Fruit fly (Drosophila melanogaster) whole organism, embryonic: Measurements from ENCODE around the gene Pi3K21B.
A peak's percentile ranks its signal among the peaks of the same experiment; 100 is the strongest.

Source experiments
- ATbp ChIP-seq: fragments of 200-800 bp; sonication (Bioruptor generic); optimal IDR thresholded peaks from 2 replicates; lab custom pipeline; 2017; ENCODE audit warnings: missing biosample characterization, mild to moderate bottlenecking, missing genetic modification characterization, missing genetic modification reagents
- CG11093 ChIP-seq: fragments of 200-800 bp; sonication (Bioruptor generic); IDR thresholded peaks from 3 replicates; pipeline ENCODE4 v1.3.6; 2022; ENCODE audit warnings: missing biosample characterization, missing genetic modification characterization
- CG12071 ChIP-seq: fragments of 200-800 bp; sonication (Bioruptor generic); optimal IDR thresholded peaks from 3 replicates; lab custom pipeline; 2018; ENCODE audit warnings: missing biosample characterization, mild to moderate bottlenecking, missing genetic modification characterization
- CG12659 ChIP-seq: fragments of 200-800 bp; sonication (Bioruptor generic); optimal IDR thresholded peaks from 3 replicates; lab custom pipeline; 2017; ENCODE audit warnings: mild to moderate bottlenecking, missing biosample characterization, missing genetic modification reagents, missing genetic modification characterization
- CG13287 ChIP-seq: fragments of 200-800 bp; sonication (Bioruptor generic); IDR thresholded peaks from 2 replicates; pipeline ENCODE4 v1.3.6; 2022; ENCODE audit warnings: missing biosample characterization, missing genetic modification characterization; ENCODE audit not compliant: partially characterized antibody
- CG15479 ChIP-seq: fragments of 200-800 bp; sonication (Bioruptor generic); optimal IDR thresholded peaks from 3 replicates; lab custom pipeline; 2019; ENCODE audit warnings: missing biosample characterization, mild to moderate bottlenecking, missing genetic modification characterization, moderate library complexity
- CG1603 ChIP-seq: fragments of 200-800 bp; sonication (Bioruptor generic); optimal IDR thresholded peaks from 2 replicates; lab custom pipeline; 2019; ENCODE audit warnings: missing biosample characterization, mild to moderate bottlenecking, missing genetic modification characterization, moderate library complexity
- CG1647 ChIP-seq: fragments of 200-800 bp; sonication (Bioruptor generic); optimal IDR thresholded peaks from 3 replicates; lab custom pipeline; 2016; ENCODE audit warnings: missing biosample characterization, missing genetic modification characterization
- CG2712 ChIP-seq: fragments of 200-800 bp; optimal IDR thresholded peaks from 3 replicates; lab custom pipeline; 2019; ENCODE audit warnings: missing biosample characterization, mild to moderate bottlenecking, missing genetic modification characterization, moderate library complexity
- CG2889 ChIP-seq: fragments of 200-800 bp; sonication (Bioruptor generic); IDR thresholded peaks from 3 replicates; pipeline ENCODE4 v1.3.6; 2022; ENCODE audit warnings: missing biosample characterization, missing genetic modification characterization
- CG3726 ChIP-seq: fragments of 200-800 bp; sonication (Bioruptor generic); IDR thresholded peaks from 3 replicates; pipeline ENCODE4, ENCODE4 v1.3.6; 2022; ENCODE audit warnings: missing biosample characterization, missing genetic modification characterization
- CG3995 ChIP-seq: fragments of 200-800 bp; sonication (Bioruptor generic); optimal IDR thresholded peaks from 3 replicates; lab custom pipeline; 2016; ENCODE audit warnings: missing biosample characterization, missing genetic modification characterization
- CG43689 ChIP-seq: fragments of 200-800 bp; sonication (Bioruptor generic); IDR thresholded peaks from 2 replicates; pipeline ENCODE4 v1.3.6; 2022; ENCODE audit warnings: missing biosample characterization, missing genetic modification characterization
- CG7987 ChIP-seq: fragments of 200-800 bp; sonication (Bioruptor generic); optimal IDR thresholded peaks from 2 replicates; lab custom pipeline; 2018; ENCODE audit warnings: missing biosample characterization, mild to moderate bottlenecking, missing genetic modification characterization, moderate library complexity
- CG9797 ChIP-seq: fragments of 200-800 bp; sonication (Bioruptor generic); optimal IDR thresholded peaks from 3 replicates; lab custom pipeline; 2018; ENCODE audit warnings: missing biosample characterization, mild to moderate bottlenecking, missing genetic modification characterization
- D ChIP-seq, 2 experiments: fragments of 200-800 bp in 1 of 2; fragments of >200 bp in 1 of 2; sonication (Bioruptor generic) in 1 of 2; optimal IDR thresholded peaks; 2 replicates in 1 of 2; 3 replicates in 1 of 2; lab custom pipeline; 2017; ENCODE audit warnings: mild to moderate bottlenecking in 1 of 2, missing biosample characterization in 1 of 2, missing genetic modification characterization in 1 of 2, missing genetic modification reagents in 1 of 2
- Dfd ChIP-seq, 2 experiments: fragments of >200 bp; optimal IDR thresholded peaks; 2 replicates each; lab custom pipeline; 2017; ENCODE audit warnings: missing biosample characterization in 2 of 2, missing genetic modification characterization in 2 of 2
- Dll ChIP-seq: fragments of 200-800 bp; sonication (Bioruptor generic); IDR thresholded peaks from 4 replicates; pipeline ENCODE4 v1.3.6; 2022; ENCODE audit warnings: missing biosample characterization, missing genetic modification characterization; ENCODE audit not compliant: partially characterized antibody
- Drgx ChIP-seq: fragments of 200-800 bp; sonication (Bioruptor generic); IDR thresholded peaks from 2 replicates; pipeline ENCODE4 v1.3.6; 2022; ENCODE audit warnings: missing biosample characterization, missing genetic modification characterization
- Hmr ChIP-seq: fragments of 200-800 bp; sonication (Bioruptor generic); optimal IDR thresholded peaks from 3 replicates; lab custom pipeline; 2017; ENCODE audit warnings: mild to moderate bottlenecking, missing biosample characterization, missing genetic modification reagents, missing genetic modification characterization
- Oli ChIP-seq: fragments of 200-800 bp; sonication (Bioruptor generic); optimal IDR thresholded peaks from 2 replicates; lab custom pipeline; 2018; ENCODE audit warnings: missing biosample characterization, mild to moderate bottlenecking, missing genetic modification characterization, moderate library complexity
- Pdp1 ChIP-seq, 2 experiments: fragments of 200-800 bp; sonication (Bioruptor generic); optimal IDR thresholded peaks; 3 replicates each; lab custom pipeline; 2016; ENCODE audit warnings: missing biosample characterization in 2 of 2, missing genetic modification characterization in 2 of 2, mild to moderate bottlenecking in 1 of 2, moderate library complexity in 1 of 2
- Trl ChIP-seq, 3 experiments: fragments of >200 bp in 2 of 3; fragments of 200-800 bp in 1 of 3; sonication (Bioruptor generic) in 1 of 3; optimal IDR thresholded peaks; 2 replicates in 1 of 3; 3 replicates in 2 of 3; lab custom pipeline; 2016 to 2017; ENCODE audit warnings: missing biosample characterization in 1 of 3, missing genetic modification characterization in 1 of 3
- bigmax ChIP-seq: fragments of 200-800 bp; sonication (Bioruptor generic); optimal IDR thresholded peaks from 2 replicates; lab custom pipeline; 2018; ENCODE audit warnings: missing biosample characterization, mild to moderate bottlenecking, missing genetic modification characterization
- da ChIP-seq: fragments of 200-800 bp; sonication (Bioruptor generic); optimal IDR thresholded peaks from 2 replicates; lab custom pipeline; 2016; ENCODE audit warnings: missing biosample characterization, missing genetic modification characterization
- dmrt99B ChIP-seq: fragments of 200-800 bp; sonication (Bioruptor generic); optimal IDR thresholded peaks from 2 replicates; lab custom pipeline; 2018; ENCODE audit warnings: missing biosample characterization, mild to moderate bottlenecking, missing genetic modification characterization, moderate library complexity
- ewg ChIP-seq: fragments of 200-800 bp; sonication (Bioruptor generic); optimal IDR thresholded peaks from 3 replicates; lab custom pipeline; 2017; ENCODE audit warnings: mild to moderate bottlenecking, missing biosample characterization, missing genetic modification reagents, missing genetic modification characterization
- exex ChIP-seq: fragments of 200-800 bp; sonication (Bioruptor generic); optimal IDR thresholded peaks from 4 replicates; lab custom pipeline; 2018; ENCODE audit warnings: missing biosample characterization, mild to moderate bottlenecking, missing genetic modification characterization, moderate library complexity
- eyg ChIP-seq: fragments of 200-800 bp; sonication (Bioruptor generic); optimal IDR thresholded peaks from 3 replicates; lab custom pipeline; 2016; ENCODE audit warnings: missing biosample characterization, missing genetic modification characterization
- fru ChIP-seq: fragments of >200 bp; optimal IDR thresholded peaks from 2 replicates; lab custom pipeline; 2017
- fu2 ChIP-seq: fragments of 200-800 bp; sonication (Bioruptor generic); optimal IDR thresholded peaks from 2 replicates; lab custom pipeline; 2016; ENCODE audit warnings: missing biosample characterization, missing genetic modification characterization
- gce ChIP-seq: fragments of 200-800 bp; sonication (Bioruptor generic); IDR thresholded peaks from 3 replicates; pipeline ENCODE4 v1.3.6; 2022; ENCODE audit warnings: missing biosample characterization, missing genetic modification characterization
- hb ChIP-seq: fragments of 200-800 bp; sonication (Bioruptor generic); IDR thresholded peaks from 3 replicates; pipeline ENCODE4 v1.3.6; 2022; ENCODE audit warnings: missing biosample characterization, missing genetic modification characterization; ENCODE audit not compliant: partially characterized antibody
- jumu ChIP-seq: fragments of 200-800 bp; sonication (Bioruptor generic); optimal IDR thresholded peaks from 3 replicates; lab custom pipeline; 2016; ENCODE audit warnings: missing biosample characterization, missing genetic modification characterization
- ken ChIP-seq: fragments of 200-800 bp; sonication (Bioruptor generic); IDR thresholded peaks from 3 replicates; pipeline ENCODE4 v1.3.6; 2022; ENCODE audit warnings: missing biosample characterization, missing genetic modification characterization
- lab ChIP-seq: fragments of 200-800 bp; sonication (Bioruptor generic); optimal IDR thresholded peaks from 3 replicates; lab custom pipeline; 2017; ENCODE audit warnings: missing biosample characterization, missing genetic modification characterization, mild to moderate bottlenecking, moderate library complexity, missing genetic modification reagents
- lmd ChIP-seq: fragments of 200-800 bp; sonication (Bioruptor generic); IDR thresholded peaks from 2 replicates; pipeline ENCODE4 v1.3.6; 2022; ENCODE audit warnings: missing biosample characterization, missing genetic modification characterization
- lov ChIP-seq, 2 experiments: fragments of 200-800 bp in 1 of 2; fragments of >200 bp in 1 of 2; sonication (Bioruptor generic) in 1 of 2; IDR thresholded peaks in 1 of 2; optimal IDR thresholded peaks in 1 of 2; 2 replicates in 1 of 2; 3 replicates in 1 of 2; pipeline versions ENCODE4 v1.3.6 to Lab custom; 2017 to 2022; ENCODE audit warnings: missing biosample characterization in 1 of 2, missing genetic modification characterization in 1 of 2
- nom ChIP-seq: fragments of 200-800 bp; sonication (Bioruptor generic); optimal IDR thresholded peaks from 2 replicates; lab custom pipeline; 2017; ENCODE audit warnings: missing biosample characterization, missing genetic modification characterization, mild to moderate bottlenecking, moderate library complexity, missing genetic modification reagents
- peb ChIP-seq: fragments of 200-800 bp; sonication (Bioruptor generic); IDR thresholded peaks from 2 replicates; pipeline ENCODE4 v1.3.6; 2022; ENCODE audit warnings: missing biosample characterization, missing genetic modification characterization
- pita ChIP-seq: fragments of 200-800 bp; sonication (Bioruptor generic); optimal IDR thresholded peaks from 2 replicates; lab custom pipeline; 2017; ENCODE audit warnings: missing biosample characterization, mild to moderate bottlenecking, missing genetic modification characterization
- pzg ChIP-seq: fragments of 200-800 bp; sonication (Bioruptor generic); optimal IDR thresholded peaks from 3 replicates; lab custom pipeline; 2018; ENCODE audit warnings: missing biosample characterization, mild to moderate bottlenecking, missing genetic modification characterization, moderate library complexity
- sens ChIP-seq: fragments of 200-800 bp; sonication (Bioruptor generic); peaks from one replicate; lab custom pipeline; 2016; ENCODE audit warnings: missing biosample characterization, missing genetic modification characterization
- sim ChIP-seq: fragments of 200-800 bp; sonication (Bioruptor generic); IDR thresholded peaks from 2 replicates; pipeline ENCODE4 v1.3.6; 2022; ENCODE audit warnings: missing biosample characterization, missing genetic modification characterization
- slp2 ChIP-seq: fragments of 200-800 bp; sonication (Bioruptor generic); optimal IDR thresholded peaks from 2 replicates; lab custom pipeline; 2016; ENCODE audit warnings: missing biosample characterization, missing genetic modification characterization
- wor ChIP-seq: fragments of 200-800 bp; sonication (Bioruptor generic); IDR thresholded peaks from 2 replicates; pipeline ENCODE4 v1.3.6; 2022; ENCODE audit warnings: missing biosample characterization, missing genetic modification characterization
- zen2 ChIP-seq: fragments of 200-800 bp; sonication (Bioruptor generic); IDR thresholded peaks from 3 replicates; pipeline ENCODE4 v1.3.6; 2022; ENCODE audit warnings: missing biosample characterization, missing genetic modification characterization; ENCODE audit not compliant: partially characterized antibody

Gene Pi3K21B

dm6 chr2L:294452-295362 lies 3.0 kb upstream of the Pi3K21B start, which contains the start of the genes U2af38 and Stip1 (continued):
- TF ChIP-seq nom (GFP tag; lab: Kevin White, UChicago) (peak; percentile 26), CG15479 (GFP tag; lab: Kevin White, UChicago) (no peak), CG1603 (peak; percentile 49), gce (GFP tag; lab: Robert Waterston, UW) (no peak), ewg (GFP tag; lab: Kevin White, UChicago) (no peak), CG12071 (GFP tag; lab: Kevin White, UChicago) (no peak), fu2 (GFP tag; lab: Kevin White, UChicago) (no peak), peb (GFP tag; lab: Robert Waterston, UW) (no peak), exex (tag; lab: Kevin White, UChicago) (no peak), Pdp1 (GFP tag; optimal IDR thresholded peaks at IDR 0.05; lab: Kevin White, UChicago) (peak in 1 of 2 experiments; percentile 11), slp2 (GFP tag; lab: Kevin White, UChicago) (no peak), pita (peak; percentile 76), CG12659 (peak; percentile 37), hb (no peak), CG43689 (GFP tag; lab: Robert Waterston, UW) (no peak), Oli (tag; lab: Kevin White, UChicago) (no peak), CG2889 (GFP tag; lab: Robert Waterston, UW) (no peak), lov (optimal IDR thresholded peaks at IDR 0.05; lab: Kevin White, UChicago) (no peak), lov (GFP tag; IDR thresholded peaks at IDR 0.05; lab: Robert Waterston, UW) (no peak), zen2 (GFP tag; lab: Robert Waterston, UW) (no peak; the same call in 2 of the 3 replicates), CG13287 (GFP tag; lab: Robert Waterston, UW) (peak; percentile 80), Trl (optimal IDR thresholded peaks at IDR 0.05; lab: Kevin White, UChicago) (no peak), Trl (GFP tag; optimal IDR thresholded peaks at IDR 0.05; lab: Kevin White, UChicago) (no peak), CG3726 (no peak), bigmax (GFP tag; lab: Kevin White, UChicago) (peak; percentile 55), sens (GFP tag; lab: Kevin White, UChicago) (peak; percentile 24), eyg (GFP tag; lab: Kevin White, UChicago) (no peak), jumu (GFP tag; lab: Kevin White, UChicago) (no peak), CG11093 (GFP tag; lab: Robert Waterston, UW) (no peak), ken (GFP tag; lab: Robert Waterston, UW) (0 out of 3 replicates have a peak, but pooled peaks have one; percentile 34), wor (no peak), lab (GFP tag; lab: Kevin White, UChicago) (no peak), Hmr (GFP tag; lab: Kevin White, UChicago) (no peak), CG2712 (peak; percentile 48), CG1647 (GFP tag; lab: Kevin White, UChicago) (no peak), CG3995 (GFP tag; lab: Kevin White, UChicago) (no peak), da (no peak), CG7987 (GFP tag; lab: Kevin White, UChicago) (no peak), dmrt99B (tag; lab: Kevin White, UChicago) (no peak), D (optimal IDR thresholded peaks at IDR 0.05; lab: Kevin White, UChicago) (no peak), D (GFP tag; optimal IDR thresholded peaks at IDR 0.05; lab: Kevin White, UChicago) (no peak), Dll (GFP tag; lab: Robert Waterston, UW) (peak; percentile 82), lmd (GFP tag; lab: Robert Waterston, UW) (no peak; the same call in 1 of the 2 replicates), Drgx (GFP tag; lab: Robert Waterston, UW) (no peak), pzg (GFP tag; lab: Kevin White, UChicago) (peak; percentile 61), ATbp (GFP tag; lab: Kevin White, UChicago) (no peak), sim (GFP tag; lab: Robert Waterston, UW) (no peak), Dfd (GFP tag; optimal IDR thresholded peaks at IDR 0.05; lab: Kevin White, UChicago) (no peak), CG9797 (peak; percentile 38), fru (lab: Kevin White, UChicago) (no peak)
